Fruit fly (Drosophila melanogaster) Kc167 (cell line): ENCODE results near the gene CG2924.

Experiments
- Myc ChIP-seq: fragments of >200 bp; optimal IDR thresholded peaks from 2 replicates; lab custom pipeline; 2017; ENCODE audit warnings: missing external identifiers
- h ChIP-seq: fragments of >200 bp; optimal IDR thresholded peaks from 3 replicates; lab custom pipeline; 2018; ENCODE audit warnings: missing external identifiers
- insv ChIP-seq: fragments of >200 bp; optimal IDR thresholded peaks from 3 replicates; lab custom pipeline; 2018; ENCODE audit warnings: missing external identifiers
- psq ChIP-seq: fragments of >200 bp; optimal IDR thresholded peaks from 2 replicates; lab custom pipeline; 2017; ENCODE audit warnings: missing external identifiers

- TF ChIP-seq Myc (no peak), h (lab: Kevin White, UChicago) (no peak), psq (lab: Kevin White, UChicago) (no peak), insv (lab: Kevin White, UChicago) (no peak)
Observed at dm6 chrX:2300293-2301068, 29.9 kb upstream of the CG2924 start.
